Worm (Caenorhabditis elegans) whole organism, L1 larva: ENCODE results near the gene ufl-1.

Experiments used
- alr-1 ChIP-seq: fragments of 200-800 bp; sonication (Bioruptor generic); optimal IDR thresholded peaks from 2 replicates; lab custom pipeline; 2018; ENCODE audit warnings: borderline replicate concordance, mild to moderate bottlenecking, missing genetic modification characterization, missing compliant biosample characterization
- ama-1 ChIP-seq: fragments of 150-350 bp; optimal IDR thresholded peaks from 2 replicates; lab custom pipeline; 2014
- swsn-7 ChIP-seq: sonication (generic microtip); optimal IDR thresholded peaks from 2 replicates; lab custom pipeline; 2016; ENCODE audit warnings: missing genetic modification characterization, missing compliant biosample characterization
- unc-62 ChIP-seq: fragments of 150-350 bp; optimal IDR thresholded peaks from 2 replicates; lab custom pipeline; 2014; ENCODE audit warnings: missing biosample characterization, missing genetic modification reagents, missing genetic modification characterization
- vab-15 ChIP-seq: sonication (generic microtip); optimal IDR thresholded peaks from 2 replicates; lab custom pipeline; 2017; ENCODE audit warnings: missing genotype, mild to moderate bottlenecking, missing genetic modification characterization, missing compliant biosample characterization

DNA sequence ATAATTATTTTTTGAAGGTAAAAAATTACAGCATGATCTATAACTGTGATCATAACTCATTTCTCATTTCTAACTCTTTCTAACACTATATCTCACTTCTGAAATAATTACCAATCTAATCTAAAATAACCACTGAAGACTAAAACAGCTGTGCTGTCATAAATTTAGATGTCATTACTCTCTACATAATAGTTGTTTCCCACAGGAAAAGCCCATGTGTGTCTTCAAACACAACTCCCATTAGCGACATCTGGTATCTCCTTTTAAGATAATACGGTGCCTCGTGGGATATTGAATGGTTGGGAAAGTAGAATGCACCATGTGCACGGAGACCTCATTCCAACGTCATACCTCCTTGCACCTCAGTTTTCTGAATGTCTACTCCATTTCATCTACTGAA lies 28.4 kb upstream of the ufl-1 start, which contains the start of gene Y43B11AL.1:
- TF ChIP-seq swsn-7 (tag; lab: Kevin White, UChicago), result no peak
- no peak for TF ChIP-seq ama-1
- TF ChIP-seq alr-1 (tag; lab: Kevin White, UChicago), result no peak
- TF ChIP-seq unc-62 (GFP tag; lab: Kevin White, UChicago), result no peak
- no peak for TF ChIP-seq vab-15
